Fruit fly (Drosophila melanogaster) whole organism, embryonic: ENCODE measurements around the gene CG1986.

ENCODE experiments used
- ATbp ChIP-seq: fragments of 200-800 bp; sonication (Bioruptor generic); optimal IDR thresholded peaks from 2 replicates; lab custom pipeline; 2017; ENCODE audit warnings: missing biosample characterization, mild to moderate bottlenecking, missing genetic modification characterization, missing genetic modification reagents
- Abd-B ChIP-seq: fragments of 200-800 bp; sonication (Bioruptor generic); optimal IDR thresholded peaks from 2 replicates; lab custom pipeline; 2018; ENCODE audit warnings: missing biosample characterization, mild to moderate bottlenecking, missing genetic modification characterization, moderate library complexity
- BEAF-32 ChIP-seq: fragments of 200-800 bp; sonication (Bioruptor generic); optimal IDR thresholded peaks from 3 replicates; lab custom pipeline; 2017; ENCODE audit warnings: missing biosample characterization, missing genetic modification characterization, mild to moderate bottlenecking, moderate library complexity, missing genetic modification reagents
- Bgb ChIP-seq: fragments of 200-800 bp; sonication (Bioruptor generic); IDR thresholded peaks from 2 replicates; pipeline ENCODE4 v1.3.6; 2022; ENCODE audit warnings: missing biosample characterization, missing genetic modification characterization; ENCODE audit not compliant: partially characterized antibody
- CG10959 ChIP-seq: fragments of 200-800 bp; sonication (Bioruptor generic); IDR thresholded peaks from 2 replicates; pipeline ENCODE4 v1.3.6; 2022; ENCODE audit warnings: missing biosample characterization, missing genetic modification characterization
- CG11695 ChIP-seq: fragments of 200-800 bp; sonication (Bioruptor generic); IDR thresholded peaks from 3 replicates; pipeline ENCODE4 v1.3.6; 2022; ENCODE audit warnings: missing biosample characterization, missing genetic modification characterization
- CG12104 ChIP-seq: fragments of 200-800 bp; sonication (Bioruptor generic); optimal IDR thresholded peaks from 3 replicates; lab custom pipeline; 2016; ENCODE audit warnings: missing biosample characterization, missing genetic modification characterization
- CG12155 ChIP-seq: fragments of 200-800 bp; sonication (Bioruptor generic); optimal IDR thresholded peaks from 3 replicates; lab custom pipeline; 2016; ENCODE audit warnings: missing biosample characterization, missing genetic modification characterization
- CG12299 ChIP-seq: fragments of 200-800 bp; sonication (Bioruptor generic); optimal IDR thresholded peaks from 2 replicates; lab custom pipeline; 2018; ENCODE audit warnings: missing biosample characterization, mild to moderate bottlenecking, missing genetic modification characterization
- CG1233 ChIP-seq: fragments of 200-800 bp; sonication (Bioruptor generic); optimal IDR thresholded peaks from 4 replicates; lab custom pipeline; 2018; ENCODE audit warnings: missing biosample characterization, mild to moderate bottlenecking, missing genetic modification characterization
- CG12942 ChIP-seq: fragments of 200-800 bp; sonication (Bioruptor generic); optimal IDR thresholded peaks from 3 replicates; lab custom pipeline; 2016; ENCODE audit warnings: missing biosample characterization, missing genetic modification characterization
- CG1602 ChIP-seq: fragments of 200-800 bp; sonication (Bioruptor generic); optimal IDR thresholded peaks from 3 replicates; lab custom pipeline; 2016; ENCODE audit warnings: missing biosample characterization, missing genetic modification characterization
- CG16779 ChIP-seq: fragments of 200-800 bp; sonication (Bioruptor generic); IDR thresholded peaks from 2 replicates; pipeline ENCODE4 v1.3.6; 2022; ENCODE audit warnings: missing biosample characterization, missing genetic modification characterization
- CG18599 ChIP-seq: fragments of 200-800 bp; sonication (Bioruptor generic); optimal IDR thresholded peaks from 3 replicates; lab custom pipeline; 2017; ENCODE audit warnings: missing biosample characterization, missing genetic modification characterization, mild to moderate bottlenecking, moderate library complexity, missing genetic modification reagents
- CG2120 ChIP-seq: fragments of 200-800 bp; sonication (Bioruptor generic); optimal IDR thresholded peaks from 3 replicates; lab custom pipeline; 2016; ENCODE audit warnings: missing biosample characterization, missing genetic modification characterization
- CG34224 ChIP-seq: fragments of 200-800 bp; sonication (Bioruptor generic); IDR thresholded peaks from 3 replicates; pipeline ENCODE4 v1.3.6; 2022; ENCODE audit warnings: missing biosample characterization, missing genetic modification characterization; ENCODE audit not compliant: partially characterized antibody
- CG4424 ChIP-seq: fragments of 200-800 bp; sonication (Bioruptor generic); optimal IDR thresholded peaks from 3 replicates; lab custom pipeline; 2016; ENCODE audit warnings: missing biosample characterization, missing genetic modification characterization
- CG6683 ChIP-seq: fragments of 200-800 bp; sonication (Bioruptor generic); optimal IDR thresholded peaks from 2 replicates; lab custom pipeline; 2017; ENCODE audit warnings: missing biosample characterization, mild to moderate bottlenecking, missing genetic modification characterization, missing genetic modification reagents
- CG7357 ChIP-seq: fragments of 200-800 bp; sonication (Bioruptor generic); IDR thresholded peaks from 3 replicates; pipeline ENCODE4 v1.3.6; 2022; ENCODE audit warnings: missing biosample characterization, missing genetic modification characterization
- CG7745 ChIP-seq: fragments of 200-800 bp; sonication (Bioruptor generic); optimal IDR thresholded peaks from 2 replicates; lab custom pipeline; 2018; ENCODE audit warnings: missing biosample characterization, mild to moderate bottlenecking, missing genetic modification characterization, moderate library complexity
- CG8765 ChIP-seq: fragments of 200-800 bp; sonication (Bioruptor generic); IDR thresholded peaks from 2 replicates; pipeline ENCODE4 v1.3.6; 2022; ENCODE audit warnings: missing biosample characterization, missing genetic modification characterization
- D19A ChIP-seq: fragments of 200-800 bp; optimal IDR thresholded peaks from 3 replicates; lab custom pipeline; 2019; ENCODE audit warnings: missing biosample characterization, mild to moderate bottlenecking, missing genetic modification characterization, moderate library complexity
- Dek ChIP-seq: fragments of 200-800 bp; sonication (Bioruptor generic); optimal IDR thresholded peaks from 3 replicates; lab custom pipeline; 2019; ENCODE audit warnings: missing biosample characterization, mild to moderate bottlenecking, missing genetic modification characterization, moderate library complexity
- Elba2 ChIP-seq: fragments of 200-800 bp; sonication (Bioruptor generic); optimal IDR thresholded peaks from 3 replicates; lab custom pipeline; 2016; ENCODE audit warnings: missing biosample characterization, missing genetic modification characterization
- GATAe ChIP-seq: fragments of 200-800 bp; sonication (Bioruptor generic); conservative IDR thresholded peaks from 2 replicates; pipeline ENCODE4 v1.3.6; 2022; ENCODE audit warnings: missing biosample characterization, missing genetic modification characterization
- HmgD ChIP-seq: fragments of 200-800 bp; sonication (Bioruptor generic); optimal IDR thresholded peaks from 3 replicates; lab custom pipeline; 2016; ENCODE audit warnings: missing biosample characterization, missing genetic modification characterization
- Hmr ChIP-seq: fragments of 200-800 bp; sonication (Bioruptor generic); optimal IDR thresholded peaks from 3 replicates; lab custom pipeline; 2017; ENCODE audit warnings: mild to moderate bottlenecking, missing biosample characterization, missing genetic modification reagents, missing genetic modification characterization
- Hr39 ChIP-seq: fragments of >200 bp; optimal IDR thresholded peaks from 2 replicates; lab custom pipeline; 2017
- NC2β ChIP-seq: fragments of 200-800 bp; sonication (Bioruptor generic); optimal IDR thresholded peaks from 2 replicates; lab custom pipeline; 2016; ENCODE audit warnings: missing biosample characterization, missing genetic modification characterization
- Vsx1 ChIP-seq: fragments of 200-800 bp; sonication (Bioruptor generic); optimal IDR thresholded peaks from 2 replicates; lab custom pipeline; 2017; ENCODE audit warnings: missing biosample characterization, mild to moderate bottlenecking, missing genetic modification characterization, missing genetic modification reagents
- ase ChIP-seq: fragments of 200-800 bp; sonication (Bioruptor generic); IDR thresholded peaks from 3 replicates; pipeline ENCODE4 v1.3.6; 2022; ENCODE audit warnings: missing biosample characterization, missing genetic modification characterization
- ato ChIP-seq: fragments of 200-800 bp; sonication (Bioruptor generic); IDR thresholded peaks from 2 replicates; pipeline ENCODE4 v1.3.6; 2022; ENCODE audit warnings: missing biosample characterization, missing genetic modification characterization; ENCODE audit not compliant: partially characterized antibody
- az2 ChIP-seq: fragments of 200-800 bp; sonication (Bioruptor generic); optimal IDR thresholded peaks from 3 replicates; lab custom pipeline; 2016; ENCODE audit warnings: missing biosample characterization, missing genetic modification characterization
- bbx ChIP-seq: fragments of 200-800 bp; sonication (Bioruptor generic); IDR thresholded peaks from 2 replicates; pipeline ENCODE4 v1.3.6; 2022; ENCODE audit warnings: missing biosample characterization, missing genetic modification characterization; ENCODE audit not compliant: partially characterized antibody
- btn ChIP-seq: fragments of 200-800 bp; sonication (Bioruptor generic); optimal IDR thresholded peaks from 2 replicates; lab custom pipeline; 2016; ENCODE audit warnings: missing biosample characterization, missing genetic modification characterization
- dpn ChIP-seq, 2 experiments: fragments of 200-800 bp; sonication (Bioruptor generic); optimal IDR thresholded peaks; 3 replicates each; lab custom pipeline; 2016; ENCODE audit warnings: missing biosample characterization in 2 of 2, missing genetic modification characterization in 2 of 2
- dysf ChIP-seq: fragments of 200-800 bp; sonication (Bioruptor generic); IDR thresholded peaks from 3 replicates; pipeline ENCODE4 v1.3.6; 2022; ENCODE audit warnings: missing biosample characterization, missing genetic modification characterization
- fd102C ChIP-seq: fragments of 200-800 bp; sonication (Bioruptor generic); optimal IDR thresholded peaks from 2 replicates; lab custom pipeline; 2018; ENCODE audit warnings: missing biosample characterization, mild to moderate bottlenecking, missing genetic modification characterization, moderate library complexity
- h ChIP-seq: fragments of >200 bp; optimal IDR thresholded peaks from 2 replicates; lab custom pipeline; 2017
- jumu ChIP-seq: fragments of 200-800 bp; sonication (Bioruptor generic); optimal IDR thresholded peaks from 3 replicates; lab custom pipeline; 2016; ENCODE audit warnings: missing biosample characterization, missing genetic modification characterization
- kah ChIP-seq: fragments of 200-800 bp; sonication (Bioruptor generic); optimal IDR thresholded peaks from 2 replicates; lab custom pipeline; 2018; ENCODE audit warnings: missing biosample characterization, mild to moderate bottlenecking, missing genetic modification characterization
- lab ChIP-seq: fragments of 200-800 bp; sonication (Bioruptor generic); optimal IDR thresholded peaks from 3 replicates; lab custom pipeline; 2017; ENCODE audit warnings: missing biosample characterization, missing genetic modification characterization, mild to moderate bottlenecking, moderate library complexity, missing genetic modification reagents
- lola ChIP-seq, 3 experiments: fragments of >200 bp in 2 of 3; fragments of 200-800 bp in 1 of 3; sonication (Bioruptor generic) in 1 of 3; optimal IDR thresholded peaks; 2 replicates each; lab custom pipeline; 2017 to 2019; ENCODE audit warnings: missing biosample characterization in 3 of 3, missing genetic modification characterization in 3 of 3, mild to moderate bottlenecking in 1 of 3, moderate library complexity in 1 of 3
- nerfin-1 ChIP-seq: fragments of 200-800 bp; sonication (Bioruptor generic); optimal IDR thresholded peaks from 3 replicates; lab custom pipeline; 2019; ENCODE audit warnings: missing biosample characterization, mild to moderate bottlenecking, missing genetic modification characterization, moderate library complexity
- peb ChIP-seq: fragments of 200-800 bp; sonication (Bioruptor generic); IDR thresholded peaks from 2 replicates; pipeline ENCODE4 v1.3.6; 2022; ENCODE audit warnings: missing biosample characterization, missing genetic modification characterization
- pita ChIP-seq: fragments of 200-800 bp; sonication (Bioruptor generic); optimal IDR thresholded peaks from 2 replicates; lab custom pipeline; 2017; ENCODE audit warnings: missing biosample characterization, mild to moderate bottlenecking, missing genetic modification characterization
- rib ChIP-seq: fragments of 200-800 bp; sonication (Bioruptor generic); IDR thresholded peaks from 2 replicates; pipeline ENCODE4 v1.3.6; 2022; ENCODE audit warnings: missing biosample characterization, missing genetic modification characterization
- sens-2 ChIP-seq: fragments of 200-800 bp; sonication (Bioruptor generic); IDR thresholded peaks from 2 replicates; pipeline ENCODE4 v1.3.6; 2022; ENCODE audit warnings: missing biosample characterization, missing genetic modification characterization
- seq ChIP-seq: fragments of 200-800 bp; sonication (Bioruptor generic); IDR thresholded peaks from 2 replicates; pipeline ENCODE4 v1.3.6; 2022; ENCODE audit warnings: missing biosample characterization, missing genetic modification characterization
- sim ChIP-seq: fragments of 200-800 bp; sonication (Bioruptor generic); IDR thresholded peaks from 2 replicates; pipeline ENCODE4 v1.3.6; 2022; ENCODE audit warnings: missing biosample characterization, missing genetic modification characterization
- tup ChIP-seq: fragments of 200-800 bp; sonication (Bioruptor generic); optimal IDR thresholded peaks from 2 replicates; lab custom pipeline; 2016; ENCODE audit warnings: missing biosample characterization, mild to moderate bottlenecking, missing genetic modification characterization, moderate library complexity
- zfh1 ChIP-seq: fragments of 200-800 bp; sonication (Bioruptor generic); IDR thresholded peaks from 3 replicates; pipeline ENCODE4 v1.3.6; 2022; ENCODE audit warnings: missing biosample characterization, missing genetic modification characterization

The CG1986 gene

DNA sequence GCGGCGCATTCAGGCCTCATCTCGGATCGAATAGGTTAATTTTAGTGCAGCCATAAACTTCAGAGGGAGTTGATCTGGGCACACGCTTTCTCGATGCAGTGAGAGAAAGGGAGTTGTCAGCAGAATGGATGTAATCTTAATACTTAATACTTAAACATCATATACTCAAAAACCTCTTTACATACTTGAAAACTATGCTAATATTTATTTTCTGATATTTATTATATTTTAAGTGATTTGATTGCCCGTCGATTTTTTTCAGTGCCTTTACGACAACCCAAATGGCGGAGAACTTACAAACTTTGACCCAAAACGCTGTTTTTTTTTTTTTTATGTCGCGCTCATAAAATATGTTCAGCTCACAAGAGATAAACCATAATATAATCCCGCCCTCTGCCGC lies 825 bp upstream of the CG1986 start (continued):
- TF ChIP-seq CG10959 (GFP tag; lab: Robert Waterston, UW), result no peak
- TF ChIP-seq sens-2 (GFP tag; lab: Robert Waterston, UW), result no peak
- no peak for TF ChIP-seq Vsx1
- TF ChIP-seq D19A (tag; lab: Kevin White, UChicago), result peak; percentile 15
- TF ChIP-seq Elba2 (GFP tag; lab: Kevin White, UChicago), result no peak
- TF ChIP-seq Hmr (GFP tag; lab: Kevin White, UChicago), result no peak
- TF ChIP-seq tup, result no peak
- TF ChIP-seq h, result no peak
- TF ChIP-seq rib (GFP tag; lab: Robert Waterston, UW), result no peak
- peak; percentile 65 for TF ChIP-seq ATbp (GFP tag; lab: Kevin White, UChicago)
- no peak for TF ChIP-seq kah
- no peak for TF ChIP-seq NC2β (GFP tag; lab: Kevin White, UChicago)
- peak; percentile 4 for TF ChIP-seq az2 (GFP tag; lab: Kevin White, UChicago)
- no peak for TF ChIP-seq CG12942 (GFP tag; lab: Kevin White, UChicago)
- no peak for TF ChIP-seq CG12299 (tag; lab: Kevin White, UChicago)
- no peak for TF ChIP-seq Dek (tag; lab: Kevin White, UChicago)
- TF ChIP-seq sim (GFP tag; lab: Robert Waterston, UW), result no peak
- no peak for TF ChIP-seq fd102C (GFP tag; lab: Kevin White, UChicago)
- TF ChIP-seq GATAe (GFP tag; lab: Robert Waterston, UW), result no peak
- no peak for TF ChIP-seq CG8765
- TF ChIP-seq CG18599 (GFP tag; lab: Kevin White, UChicago), result no peak
- no peak for TF ChIP-seq CG34224 (GFP tag; lab: Robert Waterston, UW)
- no peak for TF ChIP-seq CG7745
- no peak for TF ChIP-seq CG16779 (GFP tag; lab: Robert Waterston, UW)
- peak; percentile 8 for TF ChIP-seq nerfin-1 (tag; lab: Kevin White, UChicago)
- TF ChIP-seq dpn (GFP tag; optimal IDR thresholded peaks at IDR 0.05; lab: Kevin White, UChicago), result no peak
- TF ChIP-seq ase (GFP tag; lab: Robert Waterston, UW), result 0 out of 3 replicates have a peak, but pooled peaks have one; percentile 24
- TF ChIP-seq CG12104, result no peak
- TF ChIP-seq BEAF-32 (GFP tag; lab: Kevin White, UChicago), result no peak
- no peak for TF ChIP-seq Hr39 (lab: Kevin White, UChicago)
- TF ChIP-seq CG1602 (GFP tag; lab: Kevin White, UChicago), result no peak
- TF ChIP-seq HmgD, result no peak
- no peak for TF ChIP-seq ato (GFP tag; lab: Robert Waterston, UW)
- no peak for TF ChIP-seq peb
- no peak for TF ChIP-seq CG1233 (GFP tag; lab: Kevin White, UChicago)
- TF ChIP-seq zfh1 (GFP tag; lab: Robert Waterston, UW), result 0 out of 3 replicates have a peak, but pooled peaks have one; percentile 18
- TF ChIP-seq CG7357 (GFP tag; lab: Robert Waterston, UW), result no peak
- 0 out of 3 replicates have a peak, but pooled peaks have one; percentile 13 for TF ChIP-seq dysf (GFP tag; lab: Robert Waterston, UW)
- TF ChIP-seq bbx (GFP tag; lab: Robert Waterston, UW), result no peak
- peak; percentile 32 for TF ChIP-seq CG4424 (GFP tag; lab: Kevin White, UChicago)
- TF ChIP-seq CG2120 (GFP tag; lab: Kevin White, UChicago), result no peak
- TF ChIP-seq CG11695 (GFP tag; lab: Robert Waterston, UW), result no peak
- no peak for TF ChIP-seq lab (GFP tag; lab: Kevin White, UChicago)
- TF ChIP-seq Abd-B, result peak; percentile 49
- no peak for TF ChIP-seq Bgb (GFP tag; lab: Robert Waterston, UW)
- no peak for TF ChIP-seq CG12155 (GFP tag; lab: Kevin White, UChicago)
- no peak for TF ChIP-seq pita (GFP tag; lab: Kevin White, UChicago)
- TF ChIP-seq lola (GFP tag; optimal IDR thresholded peaks at IDR 0.05; lab: Kevin White, UChicago), result no peak
- TF ChIP-seq seq, result no peak
- TF ChIP-seq jumu (GFP tag; lab: Kevin White, UChicago), result no peak
- no peak for TF ChIP-seq CG6683
- no peak for TF ChIP-seq btn (GFP tag; lab: Kevin White, UChicago)
